Worm (Caenorhabditis elegans) whole organism, L4 larva: ENCODE results near the gene ccnk-1.

Experiments used
- F49E8.2 ChIP-seq: sonication (generic microtip); optimal IDR thresholded peaks from 2 replicates; lab custom pipeline; 2016; ENCODE audit warnings: missing compliant biosample characterization, mild to moderate bottlenecking, missing genetic modification characterization, borderline replicate concordance
- T20F7.1 ChIP-seq: fragments of 200-800 bp; sonication (Bioruptor generic); optimal IDR thresholded peaks from 2 replicates; lab custom pipeline; 2018; ENCODE audit warnings: mild to moderate bottlenecking, missing genetic modification characterization, missing compliant biosample characterization
- Y48G9A.11 ChIP-seq: fragments of 200-800 bp; sonication (Bioruptor generic); IDR thresholded peaks from 2 replicates; pipeline ENCODE4 v1.3.6; 2022; ENCODE audit warnings: missing genetic modification reagents, missing genetic modification characterization, missing compliant biosample characterization
- Y5F2A.4 ChIP-seq: fragments of 200-800 bp; sonication (Bioruptor generic); optimal IDR thresholded peaks from 2 replicates; lab custom pipeline; 2018; ENCODE audit warnings: mild to moderate bottlenecking, missing genetic modification characterization, missing compliant biosample characterization
- Y75B8A.6 ChIP-seq: fragments of 200-800 bp; sonication (Bioruptor generic); IDR thresholded peaks from 2 replicates; pipeline ENCODE4 v1.3.6; 2022; ENCODE audit warnings: missing genetic modification reagents, missing genetic modification characterization, missing compliant biosample characterization
- ZK546.5 ChIP-seq, 2 experiments: sonication (generic microtip); optimal IDR thresholded peaks; 2 replicates each; lab custom pipeline; 2017; ENCODE audit warnings: missing biosample characterization in 2 of 2, missing genetic modification characterization in 2 of 2
- aha-1 ChIP-seq: fragments of 150-350 bp; peaks from one replicate; lab custom pipeline; 2014; ENCODE audit warnings: missing biosample characterization, missing genetic modification characterization
- arid-1 ChIP-seq: fragments of 200-800 bp; sonication (Bioruptor generic); conservative IDR thresholded peaks from 2 replicates; pipeline ENCODE4 v1.3.6; 2022; ENCODE audit warnings: missing genetic modification reagents, missing genetic modification characterization, missing compliant biosample characterization
- ceh-32 ChIP-seq: sonication (generic microtip); optimal IDR thresholded peaks from 2 replicates; lab custom pipeline; 2016; ENCODE audit warnings: mild to moderate bottlenecking, missing genetic modification characterization, missing compliant biosample characterization; ENCODE audit not compliant: poor library complexity
- ceh-44 ChIP-seq: fragments of 200-800 bp; sonication (Bioruptor generic); IDR thresholded peaks from 2 replicates; pipeline ENCODE4 v1.3.6; 2022; ENCODE audit warnings: missing genetic modification reagents, missing genetic modification characterization, missing compliant biosample characterization
- ceh-82 ChIP-seq: sonication (generic microtip); optimal IDR thresholded peaks from 2 replicates; lab custom pipeline; 2017; ENCODE audit warnings: missing biosample characterization, missing genetic modification characterization
- ces-1 ChIP-seq: fragments of 150-350 bp; sonication (generic microtip); optimal IDR thresholded peaks from 4 replicates; lab custom pipeline; 2014; ENCODE audit warnings: missing biosample characterization, missing genetic modification reagents, missing genetic modification characterization
- daf-19 ChIP-seq: fragments of 200-800 bp; sonication (Bioruptor generic); conservative IDR thresholded peaks from 2 replicates; pipeline ENCODE4 v1.3.6; 2022; ENCODE audit warnings: missing genetic modification characterization, missing compliant biosample characterization
- dve-1 ChIP-seq: sonication (generic microtip); optimal IDR thresholded peaks from 2 replicates; lab custom pipeline; 2017; ENCODE audit warnings: antibody characterized with exemption, mild to moderate bottlenecking, missing genetic modification characterization, missing compliant biosample characterization; ENCODE audit not compliant: insufficient read depth
- fkh-10 ChIP-seq: fragments of 150-350 bp; optimal IDR thresholded peaks from 2 replicates; lab custom pipeline; 2014; ENCODE audit warnings: missing biosample characterization, missing genetic modification reagents, missing genetic modification characterization
- fos-1 ChIP-seq: fragments of 150-350 bp; optimal IDR thresholded peaks from 2 replicates; lab custom pipeline; 2014; ENCODE audit warnings: missing biosample characterization, missing genetic modification characterization
- gei-8 ChIP-seq: fragments of 200-800 bp; sonication (Bioruptor generic); optimal IDR thresholded peaks from 2 replicates; lab custom pipeline; 2018; ENCODE audit warnings: mild to moderate bottlenecking, missing genetic modification characterization, missing compliant biosample characterization
- hlh-11 ChIP-seq: fragments of 200-800 bp; sonication (Bioruptor generic); optimal IDR thresholded peaks from 2 replicates; lab custom pipeline; 2018; ENCODE audit warnings: mild to moderate bottlenecking, missing genetic modification characterization, missing compliant biosample characterization
- hlh-30 ChIP-seq: sonication (generic microtip); optimal IDR thresholded peaks from 2 replicates; lab custom pipeline; 2017; ENCODE audit warnings: antibody characterized with exemption, mild to moderate bottlenecking, missing genetic modification characterization, missing compliant biosample characterization; ENCODE audit not compliant: insufficient read depth
- lin-13 ChIP-seq: fragments of 150-350 bp; optimal IDR thresholded peaks from 2 replicates; lab custom pipeline; 2014; ENCODE audit warnings: missing biosample characterization, missing genetic modification reagents, missing genetic modification characterization
- lsy-2 ChIP-seq, 2 experiments: fragments of 150-350 bp in 1 of 2; sonication (generic microtip) in 1 of 2; optimal IDR thresholded peaks; 2 replicates each; lab custom pipeline; 2014 to 2017; ENCODE audit warnings: missing biosample characterization in 2 of 2, missing genetic modification characterization in 2 of 2
- madf-9 ChIP-seq: fragments of 200-800 bp; sonication (Bioruptor generic); conservative IDR thresholded peaks from 2 replicates; pipeline ENCODE4 v1.3.6; 2022; ENCODE audit warnings: missing genetic modification reagents, missing genetic modification characterization, missing compliant biosample characterization
- mdt-29 ChIP-seq: fragments of 200-800 bp; sonication (Bioruptor generic); IDR thresholded peaks from 2 replicates; pipeline ENCODE4 v1.3.6; 2022; ENCODE audit warnings: missing genetic modification reagents, missing genetic modification characterization, missing compliant biosample characterization
- mep-1 ChIP-seq: fragments of 150-350 bp; sonication (generic microtip); optimal IDR thresholded peaks from 3 replicates; lab custom pipeline; 2014; ENCODE audit warnings: missing biosample characterization, missing genetic modification characterization
- mes-2 ChIP-seq: sonication (generic microtip); optimal IDR thresholded peaks from 2 replicates; lab custom pipeline; 2016; ENCODE audit warnings: missing genotype, mild to moderate bottlenecking, missing genetic modification characterization, missing compliant biosample characterization; ENCODE audit not compliant: poor library complexity, severe bottlenecking
- mxl-2 ChIP-seq: fragments of 200-800 bp; sonication (Bioruptor generic); conservative IDR thresholded peaks from 2 replicates; pipeline ENCODE4 v1.3.6; 2022; ENCODE audit warnings: missing genetic modification reagents, missing genetic modification characterization, missing compliant biosample characterization
- mxl-3 ChIP-seq: fragments of 200-800 bp; sonication (Bioruptor generic); optimal IDR thresholded peaks from 2 replicates; lab custom pipeline; 2018; ENCODE audit warnings: mild to moderate bottlenecking, missing genetic modification characterization, missing compliant biosample characterization
- nhr-102 ChIP-seq: sonication (generic microtip); optimal IDR thresholded peaks from 2 replicates; lab custom pipeline; 2016; ENCODE audit warnings: mild to moderate bottlenecking, missing genetic modification characterization, moderate library complexity, missing compliant biosample characterization
- nhr-76 ChIP-seq: fragments of 150-350 bp; optimal IDR thresholded peaks from 2 replicates; lab custom pipeline; 2014; ENCODE audit warnings: missing biosample characterization, missing genetic modification characterization
- php-3 ChIP-seq: fragments of 200-800 bp; sonication (Bioruptor generic); IDR thresholded peaks from 2 replicates; pipeline ENCODE4 v1.3.6; 2022; ENCODE audit warnings: missing genetic modification reagents, missing genetic modification characterization, missing compliant biosample characterization
- snpc-1.2 ChIP-seq: fragments of 200-800 bp; sonication (Bioruptor generic); IDR thresholded peaks from 2 replicates; pipeline ENCODE4 v1.3.6; 2022; ENCODE audit warnings: missing genetic modification reagents, missing genetic modification characterization, missing compliant biosample characterization
- snpc-4 ChIP-seq: fragments of 150-350 bp; optimal IDR thresholded peaks from 2 replicates; lab custom pipeline; 2014; ENCODE audit warnings: missing biosample characterization, missing genetic modification characterization
- spr-3 ChIP-seq: fragments of 200-800 bp; sonication (Bioruptor generic); optimal IDR thresholded peaks from 2 replicates; lab custom pipeline; 2018; ENCODE audit warnings: mild to moderate bottlenecking, missing genetic modification characterization, missing compliant biosample characterization
- unc-62 ChIP-seq, 3 experiments: fragments of 150-350 bp in 1 of 3; sonication (generic microtip); optimal IDR thresholded peaks in 2 of 3; peaks in 1 of 3; 1 replicate in 1 of 3; 2 replicates in 2 of 3; lab custom pipeline; 2014 to 2017; ENCODE audit warnings: missing biosample characterization in 3 of 3, missing genetic modification characterization in 3 of 3, missing genetic modification reagents in 3 of 3, missing genotype in 1 of 3
- zip-11 ChIP-seq: fragments of 200-800 bp; sonication (Bioruptor generic); IDR thresholded peaks from 2 replicates; pipeline ENCODE4 v1.3.6; 2022; ENCODE audit warnings: missing genetic modification characterization, missing compliant biosample characterization
- ztf-7 ChIP-seq: fragments of 150-350 bp; optimal IDR thresholded peaks from 2 replicates; lab custom pipeline; 2014; ENCODE audit warnings: missing biosample characterization, missing genetic modification characterization

The ccnk-1 gene

ce11 chrV:14615671-14616070, 3.3 kb downstream of the ccnk-1 start:
- TF ChIP-seq mep-1 (tag; lab: Kevin White, UChicago), result no peak
- TF ChIP-seq fos-1 (tag; lab: Kevin White, UChicago), result no peak
- TF ChIP-seq ZK546.5 (tag; optimal IDR thresholded peaks at IDR 0.05; lab: Kevin White, UChicago), result no peak
- TF ChIP-seq Y48G9A.11 (GFP tag; lab: Robert Waterston, UW), result no peak
- TF ChIP-seq Y5F2A.4 (GFP tag; lab: Kevin White, UChicago), result no peak
- no peak for TF ChIP-seq spr-3 (GFP tag; lab: Kevin White, UChicago)
- no peak for TF ChIP-seq nhr-102
- TF ChIP-seq ceh-82 (tag; lab: Kevin White, UChicago), result no peak
- TF ChIP-seq snpc-4, result no peak
- no peak for TF ChIP-seq F49E8.2
- TF ChIP-seq hlh-30 (tag; lab: Kevin White, UChicago), result no peak
- TF ChIP-seq dve-1, result no peak
- no peak for TF ChIP-seq ztf-7 (tag; lab: Kevin White, UChicago)
- TF ChIP-seq T20F7.1, result no peak
- TF ChIP-seq zip-11, result no peak
- no peak for TF ChIP-seq snpc-1.2 (GFP tag; lab: Robert Waterston, UW)
- TF ChIP-seq gei-8 (GFP tag; lab: Kevin White, UChicago), result no peak
- no peak for TF ChIP-seq mdt-29

ce11 chrV:14617711-14618110, 5.4 kb downstream of the ccnk-1 start:
- TF ChIP-seq Y75B8A.6 (GFP tag; lab: Robert Waterston, UW) (no peak), nhr-102 (no peak), php-3 (GFP tag; lab: Robert Waterston, UW) (no peak), aha-1 (tag; lab: Kevin White, UChicago) (peak; percentile 25), lsy-2 (tag; optimal IDR thresholded peaks at IDR 0.05; lab: Kevin White, UChicago) (no peak), F49E8.2 (no peak), hlh-11 (tag; lab: Kevin White, UChicago) (no peak), madf-9 (GFP tag; lab: Robert Waterston, UW) (no peak), mxl-2 (GFP tag; lab: Robert Waterston, UW) (no peak)

ce11 chrV:14620311-14620710, 8.0 kb downstream of the ccnk-1 start:
- TF ChIP-seq arid-1, result no peak
- no peak for TF ChIP-seq lin-13 (GFP tag; lab: Kevin White, UChicago)
- peak; percentile 82 for TF ChIP-seq fkh-10 (GFP tag; lab: Kevin White, UChicago)
- peak in 1 of 2 experiments; percentile 22 for TF ChIP-seq unc-62 (GFP tag; optimal IDR thresholded peaks at IDR 0.05 in 1 of 2; lab: Kevin White, UChicago)
- TF ChIP-seq unc-62 (tag; optimal IDR thresholded peaks at IDR 0.05; lab: Kevin White, UChicago), result no peak
- TF ChIP-seq aha-1 (tag; lab: Kevin White, UChicago), result peak; percentile 3
- peak; percentile 54 for TF ChIP-seq ces-1 (GFP tag; lab: Kevin White, UChicago)
- TF ChIP-seq, all 104 proteins: peak for 4

- TF ChIP-seq fos-1 (tag; lab: Kevin White, UChicago) (no peak), mes-2 (tag; lab: Kevin White, UChicago) (no peak), mxl-3 (GFP tag; lab: Kevin White, UChicago) (no peak), ceh-44 (no peak), daf-19 (GFP tag; lab: Robert Waterston, UW) (no peak), nhr-76 (tag; lab: Kevin White, UChicago) (no peak), ceh-32 (tag; lab: Kevin White, UChicago) (no peak)
Measured at ce11 chrV:14620835-14621234, 8.5 kb downstream of the ccnk-1 start, which contains the start of gene hot-1. Gene hot-1, plus strand, starts transcription at chrV:14621135.
